Fruit fly (Drosophila melanogaster) whole organism, embryonic: Measurements from ENCODE around the gene Trm7-32.
A peak's percentile ranks its signal among the peaks of the same experiment; 100 is the strongest.

Source experiments
- Bteb2 ChIP-seq: fragments of 200-800 bp; sonication (Bioruptor generic); optimal IDR thresholded peaks from 2 replicates; lab custom pipeline; 2016; ENCODE audit warnings: missing biosample characterization, missing genetic modification characterization
- CG10565 ChIP-seq: fragments of 200-800 bp; sonication (Bioruptor generic); optimal IDR thresholded peaks from 3 replicates; lab custom pipeline; 2016; ENCODE audit warnings: missing biosample characterization, mild to moderate bottlenecking, missing genetic modification characterization
- CG11723 ChIP-seq: fragments of 200-800 bp; sonication (Bioruptor generic); optimal IDR thresholded peaks from 2 replicates; lab custom pipeline; 2017; ENCODE audit warnings: missing biosample characterization, mild to moderate bottlenecking, missing genetic modification characterization
- CG12769 ChIP-seq: fragments of 200-800 bp; sonication (Bioruptor generic); optimal IDR thresholded peaks from 2 replicates; lab custom pipeline; 2019; ENCODE audit warnings: missing biosample characterization, mild to moderate bottlenecking, missing genetic modification characterization, moderate library complexity
- CG14667 ChIP-seq: fragments of 200-800 bp; sonication (Bioruptor generic); IDR thresholded peaks from 2 replicates; pipeline ENCODE4 v1.3.6; 2022; ENCODE audit warnings: missing biosample characterization, missing genetic modification characterization
- CG15269 ChIP-seq: fragments of 200-800 bp; sonication (Bioruptor generic); optimal IDR thresholded peaks from 2 replicates; lab custom pipeline; 2018; ENCODE audit warnings: missing biosample characterization, mild to moderate bottlenecking, missing genetic modification characterization, moderate library complexity
- CG1602 ChIP-seq: fragments of 200-800 bp; sonication (Bioruptor generic); optimal IDR thresholded peaks from 3 replicates; lab custom pipeline; 2016; ENCODE audit warnings: missing biosample characterization, missing genetic modification characterization
- CG17612 ChIP-seq: fragments of 200-800 bp; sonication (Bioruptor generic); IDR thresholded peaks from 2 replicates; pipeline ENCODE4 v1.3.6; 2022; ENCODE audit warnings: missing biosample characterization, missing genetic modification characterization
- CG17829 ChIP-seq: fragments of 200-800 bp; optimal IDR thresholded peaks from 2 replicates; lab custom pipeline; 2019; ENCODE audit warnings: missing biosample characterization, mild to moderate bottlenecking, missing genetic modification characterization, moderate library complexity
- CG17912 ChIP-seq: fragments of 200-800 bp; sonication (Bioruptor generic); optimal IDR thresholded peaks from 2 replicates; lab custom pipeline; 2018; ENCODE audit warnings: missing biosample characterization, mild to moderate bottlenecking, missing genetic modification characterization
- CG18262 ChIP-seq: fragments of 200-800 bp; optimal IDR thresholded peaks from 3 replicates; lab custom pipeline; 2019; ENCODE audit warnings: missing biosample characterization, mild to moderate bottlenecking, missing genetic modification characterization, moderate library complexity
- CG2129 ChIP-seq: fragments of 200-800 bp; sonication (Bioruptor generic); IDR thresholded peaks from 2 replicates; pipeline ENCODE4 v1.3.6; 2022; ENCODE audit warnings: missing biosample characterization, missing genetic modification characterization; ENCODE audit not compliant: partially characterized antibody
- CG6254 ChIP-seq: fragments of 200-800 bp; sonication (Bioruptor generic); optimal IDR thresholded peaks from 3 replicates; lab custom pipeline; 2017; ENCODE audit warnings: mild to moderate bottlenecking, missing biosample characterization, missing genetic modification reagents, missing genetic modification characterization
- CG7372 ChIP-seq: fragments of 200-800 bp; sonication (Bioruptor generic); IDR thresholded peaks from 2 replicates; pipeline ENCODE4 v1.3.6; 2022; ENCODE audit warnings: missing biosample characterization, missing genetic modification characterization
- CG8478 ChIP-seq: fragments of >200 bp; optimal IDR thresholded peaks from 2 replicates; lab custom pipeline; 2018
- Chrac-16 ChIP-seq: fragments of 200-800 bp; sonication (Bioruptor generic); optimal IDR thresholded peaks from 3 replicates; lab custom pipeline; 2016; ENCODE audit warnings: missing biosample characterization, missing genetic modification characterization
- CoRest ChIP-seq: fragments of 200-800 bp; sonication (Bioruptor generic); optimal IDR thresholded peaks from 3 replicates; lab custom pipeline; 2018; ENCODE audit warnings: missing biosample characterization, mild to moderate bottlenecking, missing genetic modification characterization, moderate library complexity
- Dad ChIP-seq: fragments of 200-800 bp; sonication (Bioruptor generic); optimal IDR thresholded peaks from 3 replicates; lab custom pipeline; 2016; ENCODE audit warnings: missing biosample characterization, missing genetic modification characterization
- Doc3 ChIP-seq: fragments of 200-800 bp; sonication (Bioruptor generic); IDR thresholded peaks from 3 replicates; pipeline ENCODE4 v1.3.6; 2022; ENCODE audit warnings: missing biosample characterization, missing genetic modification characterization; ENCODE audit not compliant: partially characterized antibody
- Dp ChIP-seq: fragments of 200-800 bp; sonication (Bioruptor generic); optimal IDR thresholded peaks from 2 replicates; lab custom pipeline; 2018; ENCODE audit warnings: missing biosample characterization, mild to moderate bottlenecking, missing genetic modification characterization, moderate library complexity
- Fer1 ChIP-seq: fragments of 200-800 bp; sonication (Bioruptor generic); optimal IDR thresholded peaks from 2 replicates; lab custom pipeline; 2017; ENCODE audit warnings: missing biosample characterization, mild to moderate bottlenecking, missing genetic modification characterization
- Hr51 ChIP-seq, 2 experiments: fragments of 200-800 bp; sonication (Bioruptor generic); optimal IDR thresholded peaks; 2 replicates in 1 of 2; 3 replicates in 1 of 2; lab custom pipeline; 2016 to 2018; ENCODE audit warnings: missing biosample characterization in 2 of 2, missing genetic modification characterization in 2 of 2, mild to moderate bottlenecking in 1 of 2, moderate library complexity in 1 of 2
- Hsf ChIP-seq: fragments of 200-800 bp; sonication (Bioruptor generic); optimal IDR thresholded peaks from 3 replicates; lab custom pipeline; 2016; ENCODE audit warnings: missing biosample characterization, missing genetic modification characterization
- MTF-1 ChIP-seq: fragments of 200-800 bp; sonication (Bioruptor generic); optimal IDR thresholded peaks from 2 replicates; lab custom pipeline; 2018; ENCODE audit warnings: missing biosample characterization, mild to moderate bottlenecking, missing genetic modification characterization, borderline replicate concordance
- PHDP ChIP-seq: fragments of 200-800 bp; sonication (Bioruptor generic); optimal IDR thresholded peaks from 3 replicates; lab custom pipeline; 2018; ENCODE audit warnings: missing biosample characterization, mild to moderate bottlenecking, missing genetic modification characterization, moderate library complexity
- Vsx1 ChIP-seq: fragments of 200-800 bp; sonication (Bioruptor generic); optimal IDR thresholded peaks from 2 replicates; lab custom pipeline; 2017; ENCODE audit warnings: missing biosample characterization, mild to moderate bottlenecking, missing genetic modification characterization, missing genetic modification reagents
- ab ChIP-seq: fragments of 200-800 bp; sonication (Bioruptor generic); optimal IDR thresholded peaks from 2 replicates; lab custom pipeline; 2016; ENCODE audit warnings: missing biosample characterization, missing genetic modification characterization
- amos ChIP-seq: fragments of 200-800 bp; sonication (Bioruptor generic); IDR thresholded peaks from 2 replicates; pipeline ENCODE4 v1.3.6; 2022; ENCODE audit warnings: missing biosample characterization, missing genetic modification characterization; ENCODE audit not compliant: partially characterized antibody
- ash1 ChIP-seq: fragments of 200-800 bp; sonication (Bioruptor generic); optimal IDR thresholded peaks from 2 replicates; lab custom pipeline; 2018; ENCODE audit warnings: missing biosample characterization, mild to moderate bottlenecking, missing genetic modification characterization
- ato ChIP-seq: fragments of 200-800 bp; sonication (Bioruptor generic); IDR thresholded peaks from 2 replicates; pipeline ENCODE4 v1.3.6; 2022; ENCODE audit warnings: missing biosample characterization, missing genetic modification characterization; ENCODE audit not compliant: partially characterized antibody
- cas ChIP-seq: fragments of 200-800 bp; sonication (Bioruptor generic); IDR thresholded peaks from 2 replicates; pipeline ENCODE4 v1.3.6; 2022; ENCODE audit warnings: missing biosample characterization, missing genetic modification characterization
- chm ChIP-seq: fragments of 200-800 bp; sonication (Bioruptor generic); IDR thresholded peaks from 2 replicates; pipeline ENCODE4 v1.3.6; 2022; ENCODE audit warnings: missing biosample characterization, missing genetic modification characterization
- corto ChIP-seq: fragments of 200-800 bp; sonication (Bioruptor generic); optimal IDR thresholded peaks from 2 replicates; lab custom pipeline; 2016; ENCODE audit warnings: missing biosample characterization, mild to moderate bottlenecking, missing genetic modification characterization, moderate library complexity
- da ChIP-seq: fragments of 200-800 bp; sonication (Bioruptor generic); optimal IDR thresholded peaks from 2 replicates; lab custom pipeline; 2016; ENCODE audit warnings: missing biosample characterization, missing genetic modification characterization
- dan ChIP-seq: fragments of 200-800 bp; sonication (Bioruptor generic); IDR thresholded peaks from 2 replicates; pipeline ENCODE4 v1.3.6; 2022; ENCODE audit warnings: missing biosample characterization, missing genetic modification characterization
- fd102C ChIP-seq: fragments of 200-800 bp; sonication (Bioruptor generic); optimal IDR thresholded peaks from 2 replicates; lab custom pipeline; 2018; ENCODE audit warnings: missing biosample characterization, mild to moderate bottlenecking, missing genetic modification characterization, moderate library complexity
- grn ChIP-seq: fragments of 200-800 bp; sonication (Bioruptor generic); optimal IDR thresholded peaks from 3 replicates; lab custom pipeline; 2017; ENCODE audit warnings: missing biosample characterization, missing genetic modification characterization
- knrl ChIP-seq: fragments of 200-800 bp; sonication (Bioruptor generic); IDR thresholded peaks from 3 replicates; pipeline ENCODE4 v1.3.6; 2022; ENCODE audit warnings: missing biosample characterization, missing genetic modification characterization; ENCODE audit not compliant: partially characterized antibody
- nerfin-1 ChIP-seq: fragments of 200-800 bp; sonication (Bioruptor generic); optimal IDR thresholded peaks from 3 replicates; lab custom pipeline; 2019; ENCODE audit warnings: missing biosample characterization, mild to moderate bottlenecking, missing genetic modification characterization, moderate library complexity
- odd ChIP-seq: fragments of 200-800 bp; sonication (Bioruptor generic); optimal IDR thresholded peaks from 2 replicates; lab custom pipeline; 2017; ENCODE audit warnings: missing biosample characterization, mild to moderate bottlenecking, missing genetic modification characterization
- otp ChIP-seq: fragments of 200-800 bp; sonication (Bioruptor generic); IDR thresholded peaks from 3 replicates; pipeline ENCODE4, ENCODE4 v1.3.6; 2022; ENCODE audit warnings: missing biosample characterization, missing genetic modification characterization
- run ChIP-seq: fragments of 200-800 bp; sonication (Bioruptor generic); optimal IDR thresholded peaks from 3 replicates; lab custom pipeline; 2018; ENCODE audit warnings: missing biosample characterization, mild to moderate bottlenecking, missing genetic modification characterization
- salm ChIP-seq: fragments of 200-800 bp; sonication (Bioruptor generic); optimal IDR thresholded peaks from 2 replicates; lab custom pipeline; 2018; ENCODE audit warnings: missing biosample characterization, mild to moderate bottlenecking, missing genetic modification characterization
- sens ChIP-seq: fragments of 200-800 bp; sonication (Bioruptor generic); peaks from one replicate; lab custom pipeline; 2016; ENCODE audit warnings: missing biosample characterization, missing genetic modification characterization
- sim ChIP-seq: fragments of 200-800 bp; sonication (Bioruptor generic); IDR thresholded peaks from 2 replicates; pipeline ENCODE4 v1.3.6; 2022; ENCODE audit warnings: missing biosample characterization, missing genetic modification characterization
- slbo ChIP-seq: fragments of 200-800 bp; sonication (Bioruptor generic); IDR thresholded peaks from 2 replicates; pipeline ENCODE4 v1.3.6; 2022; ENCODE audit warnings: missing biosample characterization, missing genetic modification characterization
- sna ChIP-seq: fragments of 200-800 bp; sonication (Bioruptor generic); IDR thresholded peaks from 2 replicates; pipeline ENCODE4 v1.3.6; 2022; ENCODE audit warnings: missing biosample characterization, missing genetic modification characterization; ENCODE audit not compliant: partially characterized antibody
- tna ChIP-seq: fragments of 200-800 bp; sonication (Bioruptor generic); IDR thresholded peaks from 2 replicates; pipeline ENCODE4 v1.3.6; 2022; ENCODE audit warnings: missing biosample characterization, missing genetic modification characterization; ENCODE audit not compliant: partially characterized antibody

The Trm7-32 gene

DNA sequence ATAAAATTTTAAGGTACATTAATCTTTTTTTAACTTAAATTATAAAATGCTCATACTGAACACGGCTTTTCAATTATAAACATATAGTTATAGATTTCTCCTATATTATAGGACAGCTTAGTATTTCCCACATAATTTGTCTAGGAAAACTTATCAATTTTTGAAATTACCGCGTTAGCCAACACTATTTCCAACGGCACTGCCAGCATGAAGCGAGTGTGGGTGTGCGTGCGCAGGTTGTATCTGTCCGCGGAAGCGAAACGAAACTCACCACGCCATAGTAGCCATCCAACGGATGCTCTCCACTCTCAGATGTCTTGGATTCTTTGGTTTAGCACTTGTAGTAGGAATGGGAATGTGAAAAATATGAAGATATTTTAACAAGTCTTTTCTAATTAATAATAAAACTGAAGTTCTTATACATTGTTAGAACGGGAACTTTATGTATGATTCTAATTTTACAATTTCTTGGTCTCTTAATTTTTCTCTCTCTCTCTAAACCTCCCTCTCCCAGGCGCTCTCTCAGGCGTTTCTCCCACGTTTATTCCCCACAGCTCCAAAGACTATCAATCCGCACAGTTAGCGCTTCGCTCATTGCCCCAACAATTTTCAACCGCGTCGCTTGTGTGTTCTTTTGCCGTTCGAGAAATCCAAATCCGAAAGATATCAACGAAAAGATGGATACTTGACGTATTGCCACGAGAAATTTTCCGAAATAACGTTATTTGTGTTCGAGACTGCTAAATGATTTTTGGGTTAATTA is 13.1 kb downstream of the Trm7-32 start, which contains the start of gene Dad (continued):
- TF ChIP-seq CG15269 (tag; lab: Kevin White, UChicago) (peak; percentile 17), Bteb2 (GFP tag; lab: Kevin White, UChicago) (no peak), tna (GFP tag; lab: Robert Waterston, UW) (no peak), ash1 (GFP tag; lab: Kevin White, UChicago) (peak; percentile 82), CG1602 (GFP tag; lab: Kevin White, UChicago) (no peak), run (tag; lab: Kevin White, UChicago) (no peak), fd102C (GFP tag; lab: Kevin White, UChicago) (no peak), CG10565 (GFP tag; lab: Kevin White, UChicago) (no peak), Chrac-16 (GFP tag; lab: Kevin White, UChicago) (no peak), ato (GFP tag; lab: Robert Waterston, UW) (no peak; the same call in 1 of the 2 replicates), CG12769 (peak; percentile 51), Hr51 (GFP tag; optimal IDR thresholded peaks at IDR 0.05; lab: Kevin White, UChicago) (no peak), nerfin-1 (tag; lab: Kevin White, UChicago) (no peak), sim (GFP tag; lab: Robert Waterston, UW) (no peak), CG6254 (GFP tag; lab: Kevin White, UChicago) (peak; percentile 10), grn (GFP tag; lab: Kevin White, UChicago) (no peak), dan (no peak), CG2129 (GFP tag; lab: Robert Waterston, UW) (no peak), Fer1 (GFP tag; lab: Kevin White, UChicago) (peak; percentile 29), corto (peak; percentile 76), chm (GFP tag; lab: Robert Waterston, UW) (peak; percentile 83), odd (GFP tag; lab: Kevin White, UChicago) (peak; percentile 39), Dp (GFP tag; lab: Kevin White, UChicago) (peak; percentile 96), CG8478 (lab: Kevin White, UChicago) (no peak), MTF-1 (GFP tag; lab: Kevin White, UChicago) (peak; percentile 67), CG14667 (GFP tag; lab: Robert Waterston, UW) (no peak), knrl (GFP tag; lab: Robert Waterston, UW) (no peak), sna (GFP tag; lab: Robert Waterston, UW) (0 out of 2 replicates have a peak, but pooled peaks have one; percentile 24), CoRest (tag; lab: Kevin White, UChicago) (no peak), CG7372 (GFP tag; lab: Robert Waterston, UW) (no peak), sens (GFP tag; lab: Kevin White, UChicago) (peak; percentile 88), salm (tag; lab: Kevin White, UChicago) (peak; percentile 30), CG17829 (tag; lab: Kevin White, UChicago) (no peak), Vsx1 (GFP tag; lab: Kevin White, UChicago) (no peak), Hsf (peak; percentile 8), CG17612 (no peak), otp (GFP tag; lab: Robert Waterston, UW) (0 out of 3 replicates have a peak, but pooled peaks have one; percentile 37), da (GFP tag; lab: Kevin White, UChicago) (no peak), PHDP (tag; lab: Kevin White, UChicago) (peak; percentile 28), CG11723 (GFP tag; lab: Kevin White, UChicago) (peak; percentile 9), amos (peak; percentile 15; the same call in 1 of the 2 replicates), CG17912 (GFP tag; lab: Kevin White, UChicago) (no peak), ab (peak; percentile 16), CG18262 (tag; lab: Kevin White, UChicago) (peak; percentile 8), Dad (GFP tag; lab: Kevin White, UChicago) (peak; percentile 53), Doc3 (GFP tag; lab: Robert Waterston, UW) (peak; percentile 36; the same call in 1 of the 3 replicates), slbo (GFP tag; lab: Robert Waterston, UW) (0 out of 2 replicates have a peak, but pooled peaks have one; percentile 28), cas (GFP tag; lab: Robert Waterston, UW) (no peak)
